Fruit fly (Drosophila melanogaster): ENCODE data around the gene CG33644.

CG33644 gene

DNA sequence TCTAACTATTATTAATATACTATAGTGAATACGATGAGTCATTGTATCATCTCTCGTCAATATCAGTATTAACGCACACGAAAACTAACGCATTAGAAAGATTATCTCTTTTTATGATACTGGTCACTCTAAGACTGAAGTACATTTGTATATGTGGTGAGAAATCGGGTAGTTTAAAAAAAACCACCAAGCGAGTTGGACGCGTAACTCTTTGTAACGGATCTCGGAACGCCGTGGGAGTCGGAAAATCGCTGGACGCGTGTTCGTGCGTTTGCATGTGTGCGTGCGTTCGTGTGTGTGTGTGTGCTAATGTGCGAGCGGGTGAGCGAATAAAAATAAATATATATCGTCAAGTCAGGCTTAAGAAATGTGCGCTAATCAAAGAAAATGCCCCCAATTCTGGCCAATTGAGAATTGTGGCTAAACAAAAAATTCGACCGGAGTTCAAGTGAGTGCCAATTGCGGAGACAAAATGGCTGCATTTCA lies 18.1 kb downstream of the CG33644 start, which contains the start of gene kuz (continued):
- TF ChIP-seq CG6689 (GFP tag; IDR thresholded peaks at IDR 0.05): no peak
- TF ChIP-seq bab2 (GFP tag; optimal IDR thresholded peaks at IDR 0.05): no peak
- no peak for TF ChIP-seq Doc3 (GFP tag; IDR thresholded peaks at IDR 0.05; ENCODE audit: partially characterized antibody)
- no peak for TF ChIP-seq ttk (GFP tag; IDR thresholded peaks at IDR 0.05)
- no peak for TF ChIP-seq Meics (GFP tag; optimal IDR thresholded peaks at IDR 0.05)
- no peak for TF ChIP-seq Sry-β (GFP tag; optimal IDR thresholded peaks at IDR 0.05)
- no peak for TF ChIP-seq CG13775 (GFP tag; optimal IDR thresholded peaks at IDR 0.05)
- no peak for TF ChIP-seq CTCF (GFP tag; optimal IDR thresholded peaks at IDR 0.05)
- TF ChIP-seq CG6854 (GFP tag; optimal IDR thresholded peaks at IDR 0.05): peak; percentile 38
- peak; percentile 72 for TF ChIP-seq Dek (tag; optimal IDR thresholded peaks at IDR 0.05)
- TF ChIP-seq kah (GFP tag; optimal IDR thresholded peaks at IDR 0.05): peak; percentile 38
- TF ChIP-seq nmo (GFP tag; optimal IDR thresholded peaks at IDR 0.05): peak; percentile 17
- no peak for TF ChIP-seq Asciz (GFP tag; optimal IDR thresholded peaks at IDR 0.05)
- peak; percentile 17 for TF ChIP-seq CG6813 (GFP tag; optimal IDR thresholded peaks at IDR 0.05)
- peak; percentile 15 for TF ChIP-seq Max (GFP tag; optimal IDR thresholded peaks at IDR 0.05)
- TF ChIP-seq CG30403 (GFP tag; optimal IDR thresholded peaks at IDR 0.05): peak; percentile 2
- TF ChIP-seq CG12769 (tag; optimal IDR thresholded peaks at IDR 0.05): peak; percentile 54
- TF ChIP-seq HLH4C (GFP tag; IDR thresholded peaks at IDR 0.05; ENCODE audit: partially characterized antibody): peak; percentile 59; the same call in 1 of the 3 replicates
- TF ChIP-seq CG13296 (GFP tag; optimal IDR thresholded peaks at IDR 0.05): peak; percentile 37
- no peak for TF ChIP-seq CG3065 (GFP tag; optimal IDR thresholded peaks at IDR 0.05)
- TF ChIP-seq Opbp (GFP tag; IDR thresholded peaks at IDR 0.05; ENCODE audit: partially characterized antibody): peak; percentile 79; the same call in 2 of the 3 replicates
- TF ChIP-seq CG10209 (GFP tag; optimal IDR thresholded peaks at IDR 0.05): no peak
- TF ChIP-seq Hmr (GFP tag; optimal IDR thresholded peaks at IDR 0.05): peak; percentile 72
- no peak for TF ChIP-seq CG3726 (GFP tag; IDR thresholded peaks at IDR 0.05)
- TF ChIP-seq Stat92E (GFP tag; optimal IDR thresholded peaks at IDR 0.05): peak in 1 of 3 experiments; percentile 18
- no peak; the same call in 2 of the 3 replicates for TF ChIP-seq so (GFP tag; IDR thresholded peaks at IDR 0.05)
- TF ChIP-seq MBD-R2 (GFP tag; IDR thresholded peaks at IDR 0.05): peak; percentile 38; the same call in 1 of the 2 replicates
- TF ChIP-seq phol (tag; optimal IDR thresholded peaks at IDR 0.05): peak; percentile 38
- no peak for TF ChIP-seq CG8944 (GFP tag; optimal IDR thresholded peaks at IDR 0.05)
- peak; percentile 27; the same call in 1 of the 2 replicates for TF ChIP-seq sens-2 (GFP tag; IDR thresholded peaks at IDR 0.05)
- peak; percentile 41; the same call in 1 of the 3 replicates for TF ChIP-seq zfh1 (GFP tag; IDR thresholded peaks at IDR 0.05)
- TF ChIP-seq B-H1 (GFP tag; IDR thresholded peaks at IDR 0.05): no peak
- no peak for TF ChIP-seq psq (GFP tag; optimal IDR thresholded peaks at IDR 0.05)
- peak; percentile 26 for TF ChIP-seq Blimp-1 (GFP tag; optimal IDR thresholded peaks at IDR 0.05)
- TF ChIP-seq CG34224 (GFP tag; IDR thresholded peaks at IDR 0.05; ENCODE audit: partially characterized antibody): peak; percentile 51; the same call in 2 of the 3 replicates
- peak; percentile 56 for TF ChIP-seq CG17385 (GFP tag; optimal IDR thresholded peaks at IDR 0.05)
- TF ChIP-seq ind (GFP tag; optimal IDR thresholded peaks at IDR 0.05): no peak
- TF ChIP-seq CG18619 (GFP tag; optimal IDR thresholded peaks at IDR 0.05): peak; percentile 2
- TF ChIP-seq Atf-2 (GFP tag; optimal IDR thresholded peaks at IDR 0.05): no peak
- no peak for TF ChIP-seq disco-r (GFP tag; optimal IDR thresholded peaks at IDR 0.05)
- no peak for TF ChIP-seq CG2120 (GFP tag; optimal IDR thresholded peaks at IDR 0.05)
- TF ChIP-seq dan (GFP tag; IDR thresholded peaks at IDR 0.05): no peak
- no peak for TF ChIP-seq gcm (GFP tag; optimal IDR thresholded peaks at IDR 0.05)
- peak; percentile 64; the same call in 1 of the 2 replicates for TF ChIP-seq Atf6 (GFP tag; IDR thresholded peaks at IDR 0.05)
- no peak for TF ChIP-seq CG5245 (GFP tag; optimal IDR thresholded peaks at IDR 0.05)
- TF ChIP-seq pfk (GFP tag; optimal IDR thresholded peaks at IDR 0.05): peak; percentile 2
- no peak for TF ChIP-seq pita (GFP tag; optimal IDR thresholded peaks at IDR 0.05)
- TF ChIP-seq nerfin-1 (tag; optimal IDR thresholded peaks at IDR 0.05): peak; percentile 73
- TF ChIP-seq CG9797 (GFP tag; optimal IDR thresholded peaks at IDR 0.05): peak; percentile 30
- TF ChIP-seq Tbp (GFP tag; optimal IDR thresholded peaks at IDR 0.05): no peak

All from whole organism, embryonic.